Fruit fly (Drosophila melanogaster): Measurements from ENCODE around the gene Lsd-2.

The Lsd-2 gene

dm6 chrX:15095942-15096341 lies 19.9 kb upstream of the Lsd-2 start, which contains the start of gene CG9072:
TSS of gene CG9072 (minus strand) at chrX:15096042.
- no peak for TF ChIP-seq CG11617 (GFP tag; optimal IDR thresholded peaks at IDR 0.05)
- no peak for TF ChIP-seq toe (GFP tag; optimal IDR thresholded peaks at IDR 0.05)
- TF ChIP-seq Clk (GFP tag; optimal IDR thresholded peaks at IDR 0.05) = no peak
- TF ChIP-seq CG7101 (tag; optimal IDR thresholded peaks at IDR 0.05) = no peak
- no peak for TF ChIP-seq kay (GFP tag; ENCODE audit: borderline replicate concordance)
- no peak for TF ChIP-seq CG5204 (GFP tag; optimal IDR thresholded peaks at IDR 0.05)
- no peak for TF ChIP-seq CG7045 (GFP tag; optimal IDR thresholded peaks at IDR 0.05)
- no peak for TF ChIP-seq bab1 (GFP tag; optimal IDR thresholded peaks at IDR 0.05)

dm6 chrX:15091159-15091558 lies 15.1 kb upstream of the Lsd-2 start:
- TF ChIP-seq pad (GFP tag; optimal IDR thresholded peaks at IDR 0.05) = no peak
- TF ChIP-seq Clk (GFP tag; optimal IDR thresholded peaks at IDR 0.05) = no peak
- TF ChIP-seq CG11617 (GFP tag; optimal IDR thresholded peaks at IDR 0.05) = no peak
- no peak for TF ChIP-seq ovo (GFP tag; optimal IDR thresholded peaks at IDR 0.05)
- TF ChIP-seq cic (GFP tag; optimal IDR thresholded peaks at IDR 0.05) = no peak
- no peak for TF ChIP-seq cnc (optimal IDR thresholded peaks at IDR 0.05)
- no peak for TF ChIP-seq bab1 (GFP tag; optimal IDR thresholded peaks at IDR 0.05)
- TF ChIP-seq CG1620 (GFP tag; optimal IDR thresholded peaks at IDR 0.05) = no peak
- TF ChIP-seq CG7045 (GFP tag; optimal IDR thresholded peaks at IDR 0.05) = no peak
- TF ChIP-seq CG5204 (GFP tag; optimal IDR thresholded peaks at IDR 0.05) = no peak
- no peak for TF ChIP-seq kay (GFP tag; ENCODE audit: borderline replicate concordance)
- no peak for TF ChIP-seq CG33017 (tag; optimal IDR thresholded peaks at IDR 0.05)
- TF ChIP-seq Hr96 (GFP tag; optimal IDR thresholded peaks at IDR 0.05) = no peak
- no peak for TF ChIP-seq CG7101 (tag; optimal IDR thresholded peaks at IDR 0.05)
- no peak for TF ChIP-seq Crg-1 (GFP tag; optimal IDR thresholded peaks at IDR 0.05)
- TF ChIP-seq CG14711 (tag; optimal IDR thresholded peaks at IDR 0.05) = no peak
- no peak for TF ChIP-seq Mnt (GFP tag; optimal IDR thresholded peaks at IDR 0.05)
- no peak for TF ChIP-seq toe (GFP tag; optimal IDR thresholded peaks at IDR 0.05)
- no peak for TF ChIP-seq CG12768 (GFP tag; optimal IDR thresholded peaks at IDR 0.05)

- TF ChIP-seq Mnt (GFP tag; optimal IDR thresholded peaks at IDR 0.05) = no peak
These were observed 14.4 kb upstream of the Lsd-2 start for dm6 chrX:15090371-15090770.

dm6 chrX:15089146-15089698 lies 13.2 kb upstream of the Lsd-2 start, which contains the start of gene Rab3-GEF:
TSS of gene Rab3-GEF (plus strand) at chrX:15089682.
- TF ChIP-seq bab1 (GFP tag; optimal IDR thresholded peaks at IDR 0.05) (no peak), CG1620 (GFP tag; optimal IDR thresholded peaks at IDR 0.05) (no peak), CG12768 (GFP tag; optimal IDR thresholded peaks at IDR 0.05) (no peak), tj (GFP tag; optimal IDR thresholded peaks at IDR 0.05) (no peak), CG14711 (tag; optimal IDR thresholded peaks at IDR 0.05) (no peak), Crg-1 (GFP tag; optimal IDR thresholded peaks at IDR 0.05) (no peak), CG11617 (GFP tag; optimal IDR thresholded peaks at IDR 0.05) (no peak), toe (GFP tag; optimal IDR thresholded peaks at IDR 0.05) (no peak), CG7045 (GFP tag; optimal IDR thresholded peaks at IDR 0.05) (no peak), kay (GFP tag; ENCODE audit: borderline replicate concordance) (no peak)

- TF ChIP-seq Mnt (GFP tag; optimal IDR thresholded peaks at IDR 0.05) = peak; percentile 99
- peak; percentile 80 for TF ChIP-seq ovo (GFP tag; optimal IDR thresholded peaks at IDR 0.05)
- TF ChIP-seq tj (GFP tag; optimal IDR thresholded peaks at IDR 0.05) = peak; percentile 74
- TF ChIP-seq CG7101 (tag; optimal IDR thresholded peaks at IDR 0.05) = peak; percentile 90
- peak; percentile 69 for TF ChIP-seq CG33017 (tag; optimal IDR thresholded peaks at IDR 0.05)
- peak; percentile 29 for TF ChIP-seq CG5204 (GFP tag; optimal IDR thresholded peaks at IDR 0.05)
- peak; percentile 94 for TF ChIP-seq bab1 (GFP tag; optimal IDR thresholded peaks at IDR 0.05)
- peak; percentile 95 for TF ChIP-seq kay (GFP tag; ENCODE audit: borderline replicate concordance)
- peak; percentile 17 for TF ChIP-seq Clk (GFP tag; optimal IDR thresholded peaks at IDR 0.05)
- peak; percentile 91 for TF ChIP-seq CG11617 (GFP tag; optimal IDR thresholded peaks at IDR 0.05)
- TF ChIP-seq CG1620 (GFP tag; optimal IDR thresholded peaks at IDR 0.05) = peak; percentile 83
- TF ChIP-seq pad (GFP tag; optimal IDR thresholded peaks at IDR 0.05) = peak; percentile 76
- peak; percentile 52 for TF ChIP-seq CG12768 (GFP tag; optimal IDR thresholded peaks at IDR 0.05)
- TF ChIP-seq cic (GFP tag; optimal IDR thresholded peaks at IDR 0.05) = peak; percentile 14
- no peak for TF ChIP-seq cnc (optimal IDR thresholded peaks at IDR 0.05)
- TF ChIP-seq CG14711 (tag; optimal IDR thresholded peaks at IDR 0.05) = peak; percentile 91
- peak; percentile 51 for TF ChIP-seq CG7045 (GFP tag; optimal IDR thresholded peaks at IDR 0.05)
- TF ChIP-seq Crg-1 (GFP tag; optimal IDR thresholded peaks at IDR 0.05) = peak; percentile 78
- peak; percentile 61 for TF ChIP-seq toe (GFP tag; optimal IDR thresholded peaks at IDR 0.05)
- TF ChIP-seq Hr96 (GFP tag; optimal IDR thresholded peaks at IDR 0.05) = peak; percentile 78
These were observed 9.9 kb upstream of the Lsd-2 start, which contains the start of the genes CG15027 and Dbct for dm6 chrX:15085777-15086510. TSS of gene CG15027 (minus strand) at chrX:15085827. TSS of gene Dbct (plus strand) at chrX:15086125.

- TF ChIP-seq bab1 (GFP tag; optimal IDR thresholded peaks at IDR 0.05) (peak; percentile 85), cic (GFP tag; optimal IDR thresholded peaks at IDR 0.05) (no peak), Crg-1 (GFP tag; optimal IDR thresholded peaks at IDR 0.05) (peak; percentile 81), Clk (GFP tag; optimal IDR thresholded peaks at IDR 0.05) (peak; percentile 43), Mnt (GFP tag; optimal IDR thresholded peaks at IDR 0.05) (peak; percentile 94), ovo (GFP tag; optimal IDR thresholded peaks at IDR 0.05) (peak; percentile 85), CG12768 (GFP tag; optimal IDR thresholded peaks at IDR 0.05) (peak; percentile 67), CG14711 (tag; optimal IDR thresholded peaks at IDR 0.05) (peak; percentile 97), CG33017 (tag; optimal IDR thresholded peaks at IDR 0.05) (peak; percentile 27), toe (GFP tag; optimal IDR thresholded peaks at IDR 0.05) (peak; percentile 75), CG1620 (GFP tag; optimal IDR thresholded peaks at IDR 0.05) (peak; percentile 80), CG11617 (GFP tag; optimal IDR thresholded peaks at IDR 0.05) (peak; percentile 92), CG7045 (GFP tag; optimal IDR thresholded peaks at IDR 0.05) (peak; percentile 50), CG5204 (GFP tag; optimal IDR thresholded peaks at IDR 0.05) (peak; percentile 79), pad (GFP tag; optimal IDR thresholded peaks at IDR 0.05) (peak; percentile 80), cnc (optimal IDR thresholded peaks at IDR 0.05) (no peak), CG7101 (tag; optimal IDR thresholded peaks at IDR 0.05) (peak; percentile 84), tj (GFP tag; optimal IDR thresholded peaks at IDR 0.05) (peak; percentile 68), kay (GFP tag; ENCODE audit: borderline replicate concordance) (peak; percentile 93), Hr96 (GFP tag; optimal IDR thresholded peaks at IDR 0.05) (peak; percentile 84)
These were observed 8.6 kb upstream of the Lsd-2 start, which contains the start of gene Cox17 for dm6 chrX:15084580-15085138. TSS of gene Cox17 (minus strand) at chrX:15084699.
